Fruit fly (Drosophila melanogaster) whole organism, embryonic: Measurements from ENCODE around the gene Hrb27C.
A peak's percentile ranks its signal among the peaks of the same experiment; 100 is the strongest.

ENCODE experiments used
- Atf-2 ChIP-seq: fragments of 200-800 bp; sonication (Bioruptor generic); optimal IDR thresholded peaks from 2 replicates; lab custom pipeline; 2016; ENCODE audit warnings: missing biosample characterization, missing genetic modification characterization
- C15 ChIP-seq: fragments of 200-800 bp; sonication (Bioruptor generic); IDR thresholded peaks from 3 replicates; pipeline ENCODE4 v1.3.6; 2022; ENCODE audit warnings: missing biosample characterization, missing genetic modification characterization
- CG10654 ChIP-seq: fragments of 200-800 bp; sonication (Bioruptor generic); optimal IDR thresholded peaks from 2 replicates; lab custom pipeline; 2016; ENCODE audit warnings: missing biosample characterization, missing genetic modification characterization
- CG10979 ChIP-seq: fragments of 200-800 bp; sonication (Bioruptor generic); optimal IDR thresholded peaks from 2 replicates; lab custom pipeline; 2018; ENCODE audit warnings: missing biosample characterization, mild to moderate bottlenecking, missing genetic modification characterization, moderate library complexity
- CG11093 ChIP-seq: fragments of 200-800 bp; sonication (Bioruptor generic); IDR thresholded peaks from 3 replicates; pipeline ENCODE4 v1.3.6; 2022; ENCODE audit warnings: missing biosample characterization, missing genetic modification characterization
- CG11398 ChIP-seq: fragments of 200-800 bp; sonication (Bioruptor generic); optimal IDR thresholded peaks from 2 replicates; lab custom pipeline; 2016; ENCODE audit warnings: missing biosample characterization, missing genetic modification characterization
- CG12155 ChIP-seq: fragments of 200-800 bp; sonication (Bioruptor generic); optimal IDR thresholded peaks from 3 replicates; lab custom pipeline; 2016; ENCODE audit warnings: missing biosample characterization, missing genetic modification characterization
- CG12236 ChIP-seq: fragments of 200-800 bp; sonication (Bioruptor generic); optimal IDR thresholded peaks from 2 replicates; lab custom pipeline; 2016; ENCODE audit warnings: missing biosample characterization, missing genetic modification characterization
- CG1233 ChIP-seq: fragments of 200-800 bp; sonication (Bioruptor generic); optimal IDR thresholded peaks from 4 replicates; lab custom pipeline; 2018; ENCODE audit warnings: missing biosample characterization, mild to moderate bottlenecking, missing genetic modification characterization
- CG13424 ChIP-seq: fragments of 200-800 bp; sonication (Bioruptor generic); optimal IDR thresholded peaks from 2 replicates; lab custom pipeline; 2019; ENCODE audit warnings: missing biosample characterization, mild to moderate bottlenecking, missing genetic modification characterization, moderate library complexity
- CG15011 ChIP-seq: fragments of 200-800 bp; sonication (Bioruptor generic); optimal IDR thresholded peaks from 3 replicates; lab custom pipeline; 2018; ENCODE audit warnings: missing biosample characterization, mild to moderate bottlenecking, missing genetic modification characterization
- CG16815 ChIP-seq: fragments of 200-800 bp; sonication (Bioruptor generic); optimal IDR thresholded peaks from 3 replicates; lab custom pipeline; 2017; ENCODE audit warnings: missing biosample characterization, mild to moderate bottlenecking, missing genetic modification characterization
- CG2875 ChIP-seq: fragments of 200-800 bp; sonication (Bioruptor generic); optimal IDR thresholded peaks from 2 replicates; lab custom pipeline; 2017; ENCODE audit warnings: missing biosample characterization, mild to moderate bottlenecking, missing genetic modification characterization, missing genetic modification reagents
- CG3281 ChIP-seq: fragments of 200-800 bp; sonication (Bioruptor generic); optimal IDR thresholded peaks from 3 replicates; lab custom pipeline; 2017; ENCODE audit warnings: missing biosample characterization, mild to moderate bottlenecking, missing genetic modification characterization
- CG3847 ChIP-seq: fragments of 200-800 bp; sonication (Bioruptor generic); IDR thresholded peaks from 2 replicates; pipeline ENCODE4 v1.3.6; 2022; ENCODE audit warnings: missing biosample characterization, missing genetic modification characterization
- CG4328 ChIP-seq: fragments of 200-800 bp; sonication (Bioruptor generic); optimal IDR thresholded peaks from 3 replicates; lab custom pipeline; 2017; ENCODE audit warnings: missing biosample characterization, missing genetic modification reagents, missing genetic modification characterization
- CG5953 ChIP-seq: fragments of 200-800 bp; sonication (Bioruptor generic); IDR thresholded peaks from 2 replicates; pipeline ENCODE4 v1.3.6; 2022; ENCODE audit warnings: missing biosample characterization, missing genetic modification characterization
- CG6765 ChIP-seq: fragments of 200-800 bp; sonication (Bioruptor generic); optimal IDR thresholded peaks from 3 replicates; lab custom pipeline; 2017; ENCODE audit warnings: missing biosample characterization, mild to moderate bottlenecking, missing genetic modification characterization
- CG7839 ChIP-seq: fragments of 200-800 bp; sonication (Bioruptor generic); optimal IDR thresholded peaks from 3 replicates; lab custom pipeline; 2018; ENCODE audit warnings: missing biosample characterization, mild to moderate bottlenecking, missing genetic modification characterization, moderate library complexity
- CG8359 ChIP-seq: fragments of 200-800 bp; sonication (Bioruptor generic); optimal IDR thresholded peaks from 2 replicates; lab custom pipeline; 2017; ENCODE audit warnings: missing biosample characterization, mild to moderate bottlenecking, missing genetic modification characterization, borderline replicate concordance
- Chrac-16 ChIP-seq: fragments of 200-800 bp; sonication (Bioruptor generic); optimal IDR thresholded peaks from 3 replicates; lab custom pipeline; 2016; ENCODE audit warnings: missing biosample characterization, missing genetic modification characterization
- D ChIP-seq, 2 experiments: fragments of 200-800 bp in 1 of 2; fragments of >200 bp in 1 of 2; sonication (Bioruptor generic) in 1 of 2; optimal IDR thresholded peaks; 2 replicates in 1 of 2; 3 replicates in 1 of 2; lab custom pipeline; 2017; ENCODE audit warnings: mild to moderate bottlenecking in 1 of 2, missing biosample characterization in 1 of 2, missing genetic modification characterization in 1 of 2, missing genetic modification reagents in 1 of 2
- H15 ChIP-seq: fragments of 200-800 bp; sonication (Bioruptor generic); IDR thresholded peaks from 3 replicates; pipeline ENCODE4 v1.3.6; 2022; ENCODE audit warnings: missing biosample characterization, missing genetic modification characterization
- Jarid2 ChIP-seq: fragments of 200-800 bp; sonication (Bioruptor generic); optimal IDR thresholded peaks from 3 replicates; lab custom pipeline; 2017; ENCODE audit warnings: mild to moderate bottlenecking, missing biosample characterization, missing genetic modification reagents, missing genetic modification characterization
- NfI ChIP-seq: fragments of 200-800 bp; sonication (Bioruptor generic); optimal IDR thresholded peaks from 3 replicates; lab custom pipeline; 2018; ENCODE audit warnings: missing biosample characterization, mild to moderate bottlenecking, missing genetic modification characterization, moderate library complexity
- Optix ChIP-seq: fragments of 200-800 bp; sonication (Bioruptor generic); IDR thresholded peaks from 3 replicates; pipeline ENCODE4 v1.3.6; 2022; ENCODE audit warnings: missing biosample characterization, missing genetic modification characterization
- Ptx1 ChIP-seq: fragments of 200-800 bp; sonication (Bioruptor generic); IDR thresholded peaks from 2 replicates; pipeline ENCODE4 v1.3.6; 2022; ENCODE audit warnings: missing biosample characterization, missing genetic modification characterization
- Sry-β ChIP-seq: fragments of 200-800 bp; sonication (Bioruptor generic); optimal IDR thresholded peaks from 2 replicates; lab custom pipeline; 2018; ENCODE audit warnings: missing biosample characterization, mild to moderate bottlenecking, missing genetic modification characterization, moderate library complexity
- Sry-δ ChIP-seq: fragments of 200-800 bp; sonication (Bioruptor generic); optimal IDR thresholded peaks from 2 replicates; lab custom pipeline; 2016; ENCODE audit warnings: missing biosample characterization, missing genetic modification characterization
- ab ChIP-seq: fragments of 200-800 bp; sonication (Bioruptor generic); optimal IDR thresholded peaks from 2 replicates; lab custom pipeline; 2016; ENCODE audit warnings: missing biosample characterization, missing genetic modification characterization
- ase ChIP-seq: fragments of 200-800 bp; sonication (Bioruptor generic); IDR thresholded peaks from 3 replicates; pipeline ENCODE4 v1.3.6; 2022; ENCODE audit warnings: missing biosample characterization, missing genetic modification characterization
- bsh ChIP-seq, 2 experiments: fragments of 200-800 bp; sonication (Bioruptor generic); optimal IDR thresholded peaks; 2 replicates each; lab custom pipeline; 2017 to 2018; ENCODE audit warnings: mild to moderate bottlenecking in 2 of 2, missing biosample characterization in 2 of 2, missing genetic modification characterization in 2 of 2, moderate library complexity in 1 of 2
- croc ChIP-seq: fragments of 200-800 bp; sonication (Bioruptor generic); conservative IDR thresholded peaks from 3 replicates; pipeline ENCODE4 v1.3.6; 2022; ENCODE audit warnings: missing biosample characterization, missing genetic modification characterization
- cwo ChIP-seq: fragments of 200-800 bp; sonication (Bioruptor generic); optimal IDR thresholded peaks from 3 replicates; lab custom pipeline; 2017; ENCODE audit warnings: missing biosample characterization, missing genetic modification characterization, mild to moderate bottlenecking, moderate library complexity, missing genetic modification reagents
- dan ChIP-seq: fragments of 200-800 bp; sonication (Bioruptor generic); IDR thresholded peaks from 2 replicates; pipeline ENCODE4 v1.3.6; 2022; ENCODE audit warnings: missing biosample characterization, missing genetic modification characterization
- esg ChIP-seq: fragments of 200-800 bp; sonication (Bioruptor generic); conservative IDR thresholded peaks from 2 replicates; pipeline ENCODE4 v1.3.6; 2022; ENCODE audit warnings: missing biosample characterization, missing genetic modification characterization
- fd96Cb ChIP-seq: fragments of 200-800 bp; sonication (Bioruptor generic); optimal IDR thresholded peaks from 2 replicates; lab custom pipeline; 2018; ENCODE audit warnings: missing biosample characterization, mild to moderate bottlenecking, missing genetic modification characterization, moderate library complexity
- hb ChIP-seq: fragments of 200-800 bp; sonication (Bioruptor generic); IDR thresholded peaks from 3 replicates; pipeline ENCODE4 v1.3.6; 2022; ENCODE audit warnings: missing biosample characterization, missing genetic modification characterization; ENCODE audit not compliant: partially characterized antibody
- lilli ChIP-seq: fragments of 200-800 bp; sonication (Bioruptor generic); optimal IDR thresholded peaks from 3 replicates; lab custom pipeline; 2016; ENCODE audit warnings: missing biosample characterization, missing genetic modification characterization
- mld ChIP-seq: fragments of 200-800 bp; sonication (Bioruptor generic); IDR thresholded peaks from 3 replicates; pipeline ENCODE4 v1.3.6; 2022; ENCODE audit warnings: missing biosample characterization, missing genetic modification characterization; ENCODE audit not compliant: partially characterized antibody
- pan ChIP-seq, 4 experiments: fragments of >200 bp in 3 of 4; fragments of 200-800 bp in 1 of 4; sonication (Bioruptor generic) in 1 of 4; optimal IDR thresholded peaks in 3 of 4; IDR thresholded peaks in 1 of 4; 2 replicates each; pipeline versions ENCODE4 v1.3.6 to Lab custom; 2017 to 2022; ENCODE audit warnings: missing biosample characterization in 2 of 4, missing genetic modification characterization in 2 of 4, mixed read lengths in 1 of 4
- peb ChIP-seq: fragments of 200-800 bp; sonication (Bioruptor generic); IDR thresholded peaks from 2 replicates; pipeline ENCODE4 v1.3.6; 2022; ENCODE audit warnings: missing biosample characterization, missing genetic modification characterization
- scrt ChIP-seq: fragments of 200-800 bp; sonication (Bioruptor generic); optimal IDR thresholded peaks from 2 replicates; lab custom pipeline; 2018; ENCODE audit warnings: missing biosample characterization, mild to moderate bottlenecking, missing genetic modification characterization, moderate library complexity
- sisA ChIP-seq: fragments of 200-800 bp; sonication (Bioruptor generic); IDR thresholded peaks from 2 replicates; pipeline ENCODE4 v1.3.6; 2022; ENCODE audit warnings: missing biosample characterization, missing genetic modification characterization
- sr ChIP-seq: fragments of 200-800 bp; sonication (Bioruptor generic); IDR thresholded peaks from 3 replicates; pipeline ENCODE4 v1.3.6; 2022; ENCODE audit warnings: missing biosample characterization, missing genetic modification characterization
- toy ChIP-seq: fragments of 200-800 bp; sonication (Bioruptor generic); IDR thresholded peaks from 2 replicates; pipeline ENCODE4 v1.3.6; 2022; ENCODE audit warnings: missing biosample characterization, missing genetic modification characterization
- vnd ChIP-seq: fragments of 200-800 bp; sonication (Bioruptor generic); IDR thresholded peaks from 3 replicates; pipeline ENCODE4 v1.3.6; 2022; ENCODE audit warnings: missing biosample characterization, missing genetic modification characterization; ENCODE audit not compliant: partially characterized antibody
- z ChIP-seq: fragments of 200-800 bp; sonication (Bioruptor generic); IDR thresholded peaks from 3 replicates; pipeline ENCODE4 v1.3.6; 2022; ENCODE audit warnings: missing biosample characterization, missing genetic modification characterization

The Hrb27C gene

DNA sequence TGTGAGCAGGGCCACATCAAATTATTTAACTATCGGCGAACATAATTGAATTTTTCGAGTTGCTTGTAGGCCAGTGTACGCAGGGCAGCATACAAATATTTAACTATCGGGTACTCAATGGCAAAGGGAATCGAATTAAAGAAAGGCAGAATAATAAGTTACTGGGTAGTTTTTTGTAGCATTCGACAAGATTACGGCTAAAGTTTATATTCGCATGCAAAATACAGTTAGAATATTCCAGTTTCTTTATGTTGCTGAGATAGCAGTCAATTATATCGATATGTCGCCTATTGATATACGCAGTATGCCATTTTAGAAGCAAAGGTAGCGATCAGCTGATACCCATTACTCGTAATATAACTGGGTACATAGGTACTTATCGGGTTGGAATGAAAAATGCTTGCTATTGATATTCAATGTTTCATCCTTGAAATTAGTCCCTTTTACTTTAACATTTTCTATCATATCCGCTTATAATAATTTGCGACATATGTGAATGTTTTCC lies 47.6 kb downstream of the Hrb27C start (continued):
- TF ChIP-seq Jarid2 (GFP tag; lab: Kevin White, UChicago) (no peak), pan (optimal IDR thresholded peaks at IDR 0.05; lab: Kevin White, UChicago) (peak in 1 of 2 experiments; percentile 52), pan (GFP tag; optimal IDR thresholded peaks at IDR 0.05 in 1 of 2, IDR thresholded peaks at IDR 0.05 in 1 of 2) (no peak), CG3281 (GFP tag; lab: Kevin White, UChicago) (peak; percentile 18), CG10979 (tag; lab: Kevin White, UChicago) (peak; percentile 53), CG16815 (GFP tag; lab: Kevin White, UChicago) (no peak), z (GFP tag; lab: Robert Waterston, UW) (0 out of 3 replicates have a peak, but pooled peaks have one; percentile 6), sisA (GFP tag; lab: Robert Waterston, UW) (no peak), ase (peak; percentile 4; the same call in 1 of the 3 replicates), scrt (GFP tag; lab: Kevin White, UChicago) (no peak), D (optimal IDR thresholded peaks at IDR 0.05; lab: Kevin White, UChicago) (no peak), D (GFP tag; optimal IDR thresholded peaks at IDR 0.05; lab: Kevin White, UChicago) (no peak), Sry-β (GFP tag; lab: Kevin White, UChicago) (no peak), CG1233 (GFP tag; lab: Kevin White, UChicago) (peak; percentile 8), H15 (GFP tag; lab: Robert Waterston, UW) (no peak), CG13424 (tag; lab: Kevin White, UChicago) (peak; percentile 28), CG11398 (GFP tag; lab: Kevin White, UChicago) (peak; percentile 53), lilli (peak; percentile 70), esg (GFP tag; lab: Robert Waterston, UW) (0 out of 2 replicates have a peak, but pooled peaks have one; percentile 15), CG10654 (peak; percentile 36), Chrac-16 (GFP tag; lab: Kevin White, UChicago) (peak; percentile 22), CG2875 (peak; percentile 55), CG6765 (no peak), CG3847 (GFP tag; lab: Robert Waterston, UW) (0 out of 2 replicates have a peak, but pooled peaks have one; percentile 16), cwo (GFP tag; lab: Kevin White, UChicago) (no peak), CG8359 (GFP tag; lab: Kevin White, UChicago) (no peak), Ptx1 (0 out of 2 replicates have a peak, but pooled peaks have one; percentile 15), fd96Cb (peak; percentile 5), Sry-δ (GFP tag; lab: Kevin White, UChicago) (peak; percentile 68), hb (GFP tag; lab: Robert Waterston, UW) (peak; percentile 25; the same call in 2 of the 3 replicates), mld (GFP tag; lab: Robert Waterston, UW) (peak; percentile 51; the same call in 2 of the 3 replicates), Optix (GFP tag; lab: Robert Waterston, UW) (no peak), CG7839 (peak; percentile 61), peb (no peak), bsh (GFP tag; optimal IDR thresholded peaks at IDR 0.05; lab: Kevin White, UChicago) (peak in 1 of 2 experiments; percentile 68), toy (GFP tag; lab: Robert Waterston, UW) (no peak), NfI (GFP tag; lab: Kevin White, UChicago) (peak; percentile 34), croc (GFP tag; lab: Robert Waterston, UW) (no peak), CG12155 (GFP tag; lab: Kevin White, UChicago) (no peak), CG11093 (GFP tag; lab: Robert Waterston, UW) (0 out of 3 replicates have a peak, but pooled peaks have one; percentile 14), Atf-2 (GFP tag; lab: Kevin White, UChicago) (peak; percentile 38), ab (GFP tag; lab: Kevin White, UChicago) (no peak), vnd (peak; percentile 57), CG15011 (GFP tag; lab: Kevin White, UChicago) (no peak), sr (GFP tag; lab: Robert Waterston, UW) (no peak), C15 (no peak), dan (GFP tag; lab: Robert Waterston, UW) (no peak), CG12236 (GFP tag; lab: Kevin White, UChicago) (no peak), CG4328 (GFP tag; lab: Kevin White, UChicago) (no peak), CG5953 (GFP tag; lab: Robert Waterston, UW) (peak; percentile 64)
